Worm (Caenorhabditis elegans) whole organism, L2 larva: Measurements from ENCODE around the gene Y39G8B.1.
A peak's percentile ranks its signal among the peaks of the same experiment; 100 is the strongest.

Experiments
- C34F6.9 ChIP-seq: fragments of 150-350 bp; optimal IDR thresholded peaks from 2 replicates; lab custom pipeline; 2014; ENCODE audit warnings: missing biosample characterization, missing genetic modification characterization
- R02D3.7 ChIP-seq: fragments of 150-350 bp; optimal IDR thresholded peaks from 2 replicates; lab custom pipeline; 2014; ENCODE audit warnings: missing biosample characterization, missing genetic modification characterization
- ZK546.5 ChIP-seq: sonication (generic microtip); optimal IDR thresholded peaks from 2 replicates; lab custom pipeline; 2017; ENCODE audit warnings: missing biosample characterization, missing genetic modification characterization
- alr-1 ChIP-seq: fragments of 150-350 bp; optimal IDR thresholded peaks from 2 replicates; lab custom pipeline; 2014; ENCODE audit warnings: missing biosample characterization, missing genetic modification characterization
- aly-2 ChIP-seq: fragments of 150-350 bp; optimal IDR thresholded peaks from 2 replicates; lab custom pipeline; 2014; ENCODE audit warnings: missing biosample characterization, missing genetic modification characterization
- blmp-1 ChIP-seq: sonication (generic microtip); optimal IDR thresholded peaks from 2 replicates; lab custom pipeline; 2017; ENCODE audit warnings: missing genetic modification characterization, mild to moderate bottlenecking, missing compliant biosample characterization, antibody characterized with exemption, moderate library complexity; ENCODE audit not compliant: insufficient read depth
- ceh-16 ChIP-seq: fragments of 150-350 bp; optimal IDR thresholded peaks from 2 replicates; lab custom pipeline; 2014; ENCODE audit warnings: missing biosample characterization, missing genetic modification characterization
- crh-2 ChIP-seq: sonication (generic microtip); optimal IDR thresholded peaks from 2 replicates; lab custom pipeline; 2017; ENCODE audit warnings: missing biosample characterization, missing genetic modification characterization
- fos-1 ChIP-seq: fragments of 150-350 bp; optimal IDR thresholded peaks from 2 replicates; lab custom pipeline; 2014; ENCODE audit warnings: missing biosample characterization, missing genetic modification characterization
- gmeb-1 ChIP-seq: fragments of 150-350 bp; optimal IDR thresholded peaks from 2 replicates; lab custom pipeline; 2014; ENCODE audit warnings: missing biosample characterization, missing genetic modification characterization
- lin-11 ChIP-seq: fragments of 150-350 bp; sonication (generic microtip); optimal IDR thresholded peaks from 2 replicates; lab custom pipeline; 2014; ENCODE audit warnings: missing biosample characterization, missing genetic modification characterization, inconsistent platforms, mixed read lengths
- lin-13 ChIP-seq: fragments of 150-350 bp; optimal IDR thresholded peaks from 2 replicates; lab custom pipeline; 2014; ENCODE audit warnings: missing biosample characterization, missing genetic modification reagents, missing genetic modification characterization
- lsy-2 ChIP-seq, 2 experiments: fragments of 150-350 bp in 1 of 2; sonication (generic microtip) in 1 of 2; optimal IDR thresholded peaks; 2 replicates each; lab custom pipeline; 2014 to 2017; ENCODE audit warnings: missing biosample characterization in 2 of 2, missing genetic modification characterization in 2 of 2
- mbf-1 ChIP-seq: sonication (generic microtip); optimal IDR thresholded peaks from 2 replicates; lab custom pipeline; 2017; ENCODE audit warnings: missing biosample characterization, missing genetic modification characterization
- mdl-1 ChIP-seq, 2 experiments: fragments of 150-350 bp in 1 of 2; sonication (generic microtip) in 1 of 2; optimal IDR thresholded peaks; 2 replicates each; lab custom pipeline; 2017; ENCODE audit warnings: missing biosample characterization in 2 of 2, missing genetic modification characterization in 2 of 2
- nhr-11 ChIP-seq: fragments of 150-350 bp; optimal IDR thresholded peaks from 2 replicates; lab custom pipeline; 2014; ENCODE audit warnings: missing biosample characterization, missing genetic modification characterization
- nhr-12 ChIP-seq: fragments of 150-350 bp; optimal IDR thresholded peaks from 2 replicates; lab custom pipeline; 2014; ENCODE audit warnings: missing biosample characterization, missing genetic modification characterization
- nhr-129 ChIP-seq: fragments of 150-350 bp; optimal IDR thresholded peaks from 2 replicates; lab custom pipeline; 2014; ENCODE audit warnings: missing biosample characterization, missing genetic modification characterization
- nhr-21 ChIP-seq: fragments of 150-350 bp; optimal IDR thresholded peaks from 2 replicates; lab custom pipeline; 2014; ENCODE audit warnings: missing biosample characterization, missing genetic modification characterization
- nhr-23 ChIP-seq: fragments of 150-350 bp; optimal IDR thresholded peaks from 2 replicates; lab custom pipeline; 2014; ENCODE audit warnings: missing biosample characterization, missing genetic modification reagents, missing genetic modification characterization
- nhr-237 ChIP-seq: fragments of 150-350 bp; optimal IDR thresholded peaks from 2 replicates; lab custom pipeline; 2014; ENCODE audit warnings: missing biosample characterization, missing genetic modification characterization
- nhr-25 ChIP-seq: fragments of 150-350 bp; sonication (generic microtip); optimal IDR thresholded peaks from 3 replicates; lab custom pipeline; 2014; ENCODE audit warnings: missing biosample characterization, missing genetic modification characterization
- peb-1 ChIP-seq: fragments of 150-350 bp; optimal IDR thresholded peaks from 2 replicates; lab custom pipeline; 2014; ENCODE audit warnings: missing biosample characterization, missing genetic modification characterization
- skn-1 ChIP-seq: sonication (generic microtip); optimal IDR thresholded peaks from 2 replicates; lab custom pipeline; 2017; ENCODE audit warnings: missing biosample characterization, missing genetic modification characterization
- sma-9 ChIP-seq, 2 experiments: fragments of 150-350 bp in 1 of 2; sonication (generic microtip) in 1 of 2; optimal IDR thresholded peaks; 2 replicates each; lab custom pipeline; 2014 to 2016; ENCODE audit warnings: missing genetic modification characterization in 2 of 2, mild to moderate bottlenecking in 1 of 2, missing biosample characterization in 1 of 2, missing compliant biosample characterization in 1 of 2, missing genetic modification reagents in 1 of 2, moderate library complexity in 1 of 2
- unc-39 ChIP-seq: fragments of 150-350 bp; optimal IDR thresholded peaks from 2 replicates; lab custom pipeline; 2014; ENCODE audit warnings: missing biosample characterization, missing genetic modification characterization
- unc-55 ChIP-seq: fragments of 150-350 bp; sonication (generic microtip); optimal IDR thresholded peaks from 3 replicates; lab custom pipeline; 2014; ENCODE audit warnings: missing biosample characterization, missing genetic modification reagents, missing genetic modification characterization
- zag-1 ChIP-seq: fragments of 150-350 bp; optimal IDR thresholded peaks from 2 replicates; lab custom pipeline; 2014; ENCODE audit warnings: missing biosample characterization, missing genetic modification characterization
- ztf-1 ChIP-seq: fragments of 200-800 bp; sonication (Bioruptor generic); conservative IDR thresholded peaks from 2 replicates; pipeline ENCODE4 v1.3.6; 2022; ENCODE audit warnings: missing genetic modification characterization, missing compliant biosample characterization
- ztf-11 ChIP-seq: sonication (generic microtip); optimal IDR thresholded peaks from 2 replicates; lab custom pipeline; 2017; ENCODE audit warnings: missing biosample characterization, missing genetic modification characterization
- ztf-4 ChIP-seq: fragments of 150-350 bp; optimal IDR thresholded peaks from 2 replicates; lab custom pipeline; 2014; ENCODE audit warnings: missing biosample characterization, missing genetic modification characterization

Gene Y39G8B.1

DNA sequence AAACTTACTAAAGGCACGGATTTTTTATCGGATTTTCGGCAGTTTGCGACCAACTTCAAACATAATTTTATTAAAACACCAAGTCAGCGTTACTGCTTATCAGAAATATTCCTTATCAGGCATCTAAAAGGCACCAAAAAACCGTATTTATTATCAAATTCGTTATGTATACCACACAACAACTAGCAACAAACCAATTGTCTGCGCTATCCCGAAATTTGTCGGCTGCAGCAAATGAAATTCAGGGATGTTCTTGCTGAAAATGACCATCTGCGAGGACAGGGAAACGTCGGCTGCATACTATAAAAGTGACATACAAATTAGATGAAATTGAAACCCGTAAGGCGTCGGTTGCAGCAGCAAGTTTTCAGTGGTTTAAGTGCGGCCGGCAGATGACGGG, 24.4 kb upstream of the Y39G8B.1 start:
- TF ChIP-seq nhr-11 (no peak), mdl-1 (tag; optimal IDR thresholded peaks at IDR 0.05; lab: Kevin White, UChicago) (no peak), zag-1 (tag; lab: Kevin White, UChicago) (no peak), nhr-129 (tag; lab: Kevin White, UChicago) (no peak)

DNA sequence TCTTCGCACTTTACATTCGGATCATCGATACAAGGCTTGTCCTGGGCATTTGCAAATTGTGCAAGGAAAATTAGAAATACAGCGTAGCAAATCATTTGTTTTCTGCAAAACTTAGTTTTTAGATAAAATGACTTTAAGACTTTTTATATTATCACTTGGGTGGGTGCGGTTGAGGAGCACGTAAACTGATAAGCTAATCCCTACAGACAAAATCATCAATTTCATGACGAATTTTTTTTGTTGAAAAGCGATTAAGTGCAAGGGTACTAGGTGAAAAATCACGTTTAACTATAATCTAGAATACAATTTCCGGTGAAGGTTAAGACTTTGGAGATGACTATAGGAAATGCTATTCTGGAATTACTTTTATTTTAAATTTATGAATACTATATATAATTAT, 23.9 kb upstream of the Y39G8B.1 start, which contains the start of gene F01D5.1:
F01D5.1 (minus strand) TSS at position 105 of the 400 bp plus-strand sequence.
- no peak for TF ChIP-seq C34F6.9 (tag; lab: Kevin White, UChicago)
- TF ChIP-seq alr-1 (tag; lab: Kevin White, UChicago): no peak
- peak; percentile 56 for TF ChIP-seq sma-9 (GFP tag; optimal IDR thresholded peaks at IDR 0.05; lab: Kevin White, UChicago)
- TF ChIP-seq sma-9 (tag; optimal IDR thresholded peaks at IDR 0.05; lab: Kevin White, UChicago): no peak
- TF ChIP-seq fos-1 (tag; lab: Kevin White, UChicago): peak; percentile 42

DNA sequence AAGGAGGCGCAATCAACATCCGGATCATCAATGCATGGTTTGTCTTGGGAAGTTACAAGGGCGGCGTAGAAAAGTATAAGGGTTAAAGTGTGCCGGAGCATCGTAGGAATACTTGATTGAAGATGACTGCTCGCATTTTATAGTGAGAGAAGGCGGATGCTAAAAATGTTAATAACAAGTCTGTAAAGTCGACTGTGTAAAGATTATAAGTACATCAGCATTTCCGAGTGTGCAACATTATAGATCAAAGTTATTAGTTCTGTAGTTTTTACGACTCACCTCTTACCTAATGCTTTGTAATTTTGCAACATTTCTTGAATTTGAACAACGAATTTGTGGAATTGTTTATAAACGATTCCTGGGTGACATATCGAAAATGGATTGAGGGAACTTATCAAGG, 21.3 kb upstream of the Y39G8B.1 start, which contains the start of gene Y39G8B.7:
Y39G8B.7 (minus strand) TSS at position 101 of the 400 bp plus-strand sequence.
- TF ChIP-seq skn-1 (no peak), peb-1 (tag; lab: Kevin White, UChicago) (no peak), nhr-25 (no peak), nhr-21 (tag; lab: Kevin White, UChicago) (no peak), lin-11 (tag; lab: Kevin White, UChicago) (no peak), mbf-1 (no peak), ztf-4 (tag; lab: Kevin White, UChicago) (no peak), R02D3.7 (tag; lab: Kevin White, UChicago) (no peak), lin-13 (GFP tag; lab: Kevin White, UChicago) (no peak), nhr-129 (tag; lab: Kevin White, UChicago) (no peak), unc-39 (no peak), nhr-12 (tag; lab: Kevin White, UChicago) (no peak), ceh-16 (tag; lab: Kevin White, UChicago) (no peak), nhr-237 (tag; lab: Kevin White, UChicago) (no peak), unc-55 (GFP tag; lab: Kevin White, UChicago) (no peak), sma-9 (GFP tag; optimal IDR thresholded peaks at IDR 0.05; lab: Kevin White, UChicago) (no peak), sma-9 (tag; optimal IDR thresholded peaks at IDR 0.05; lab: Kevin White, UChicago) (no peak)

DNA sequence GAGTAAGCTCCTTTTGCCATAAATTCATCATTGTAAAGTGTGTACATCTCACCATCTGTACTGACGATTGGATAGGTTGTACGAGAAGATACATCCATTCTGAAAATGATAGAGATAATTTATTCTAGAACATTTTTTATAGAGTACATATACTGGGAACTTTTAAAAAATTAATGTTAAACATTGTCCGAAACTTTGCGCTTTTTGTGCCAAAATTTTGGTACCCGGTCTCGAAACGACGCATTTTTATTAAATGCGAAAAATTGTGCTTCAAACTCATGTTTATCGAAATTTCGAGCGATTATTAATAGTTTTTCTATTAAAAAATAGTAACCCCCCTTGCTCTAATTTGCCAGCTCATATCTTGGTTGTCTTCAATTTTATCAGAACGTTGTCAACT, 18.1 kb upstream of the Y39G8B.1 start, which contains the start of gene Y39G8B.5:
Y39G8B.5 (minus strand) TSS at position 101 of the 400 bp plus-strand sequence.
- TF ChIP-seq ceh-16 (tag; lab: Kevin White, UChicago) (no peak), lin-13 (GFP tag; lab: Kevin White, UChicago) (no peak), nhr-23 (tag; lab: Kevin White, UChicago) (no peak)

DNA sequence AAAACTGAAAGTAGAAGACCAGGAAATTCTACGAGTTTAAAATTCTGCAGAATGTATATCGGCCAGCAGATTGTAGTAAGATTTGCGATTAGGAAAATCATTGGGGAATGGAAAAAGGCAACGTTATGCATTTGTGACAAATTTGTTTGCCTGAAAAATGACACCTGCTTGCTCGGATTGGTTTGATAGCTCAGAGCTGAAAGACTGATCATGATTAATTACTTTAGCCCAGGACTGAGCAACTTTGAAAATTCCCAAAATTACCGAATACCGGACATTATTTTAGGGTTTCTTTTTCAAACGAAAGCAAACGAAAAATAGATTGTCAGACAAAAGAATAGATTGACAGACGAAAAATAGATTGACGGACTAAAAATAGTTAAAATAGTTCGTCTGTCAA, 10.9 kb upstream of the Y39G8B.1 start, which contains the start of gene sre-47:
sre-47 (minus strand) TSS at position 101 of the 400 bp plus-strand sequence.
- TF ChIP-seq lsy-2 (tag; optimal IDR thresholded peaks at IDR 0.05; lab: Kevin White, UChicago): no peak
- TF ChIP-seq ztf-11 (tag; lab: Kevin White, UChicago): no peak
- no peak for TF ChIP-seq nhr-23 (tag; lab: Kevin White, UChicago)
- no peak for TF ChIP-seq fos-1 (tag; lab: Kevin White, UChicago)
- TF ChIP-seq lin-13 (GFP tag; lab: Kevin White, UChicago): no peak
- no peak for TF ChIP-seq unc-39
- no peak for TF ChIP-seq alr-1 (tag; lab: Kevin White, UChicago)
- TF ChIP-seq aly-2 (tag; lab: Kevin White, UChicago): no peak
- TF ChIP-seq mdl-1 (tag; optimal IDR thresholded peaks at IDR 0.05; lab: Kevin White, UChicago): no peak
- TF ChIP-seq ztf-1: no peak
- no peak for TF ChIP-seq gmeb-1 (tag; lab: Kevin White, UChicago)
- TF ChIP-seq crh-2 (tag; lab: Kevin White, UChicago): no peak
- TF ChIP-seq ZK546.5 (tag; lab: Kevin White, UChicago): no peak
- no peak for TF ChIP-seq ceh-16 (tag; lab: Kevin White, UChicago)
- TF ChIP-seq blmp-1 (tag; lab: Kevin White, UChicago): no peak

DNA sequence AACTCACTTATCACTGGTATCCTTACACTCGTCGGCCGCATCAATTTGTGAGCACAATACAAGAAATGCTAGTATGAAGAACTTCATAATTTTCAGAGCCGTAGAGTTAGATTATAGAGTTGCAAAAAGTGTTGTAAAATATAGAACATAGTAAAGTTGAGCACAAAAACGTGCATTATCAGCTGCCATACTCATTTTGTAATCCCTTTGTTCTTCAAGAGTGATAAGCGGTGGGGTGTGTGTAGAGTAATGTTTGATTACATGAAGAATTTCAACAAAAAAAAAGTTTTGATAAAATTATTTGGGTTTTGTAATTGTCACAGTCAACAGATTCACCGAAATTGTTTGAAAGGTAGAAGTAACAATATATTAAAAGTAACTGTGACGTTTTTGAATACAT, 9.3 kb upstream of the Y39G8B.1 start, which contains the start of the genes Y39G8B.13 and Y39G8B.10:
Y39G8B.13 (minus strand) TSS at position 125 of the 400 bp plus-strand sequence.
Y39G8B.10 (minus strand) TSS at position 193 of the 400 bp plus-strand sequence.
- no peak for TF ChIP-seq alr-1 (tag; lab: Kevin White, UChicago)
- TF ChIP-seq fos-1 (tag; lab: Kevin White, UChicago): peak; percentile 74
